Worm (Caenorhabditis elegans) whole organism, late embryonic: Measurements from ENCODE around the gene C17F4.2.
"Not testable (repeated sequence)": the region's sequence is repeated elsewhere in the genome, so short reads cannot be mapped to it uniquely, and the experiment has no call there.

ENCODE experiments used
- C08G9.2 ChIP-seq: sonication (generic microtip); optimal IDR thresholded peaks from 2 replicates; lab custom pipeline; 2016; ENCODE audit warnings: mild to moderate bottlenecking, missing genetic modification characterization, moderate library complexity, missing compliant biosample characterization
- C38D4.7 ChIP-seq: fragments of 200-800 bp; sonication (Bioruptor generic); optimal IDR thresholded peaks from 2 replicates; lab custom pipeline; 2018; ENCODE audit warnings: mild to moderate bottlenecking, missing genetic modification characterization, moderate library complexity, missing compliant biosample characterization
- F13H6.1 ChIP-seq: sonication (generic microtip); optimal IDR thresholded peaks from 2 replicates; lab custom pipeline; 2016; ENCODE audit warnings: missing genetic modification characterization, missing compliant biosample characterization
- K02D7.2 ChIP-seq: sonication (generic microtip); optimal IDR thresholded peaks from 2 replicates; lab custom pipeline; 2017; ENCODE audit warnings: mild to moderate bottlenecking, missing genetic modification characterization, missing compliant biosample characterization
- K09A11.1 ChIP-seq: sonication (generic microtip); optimal IDR thresholded peaks from 2 replicates; lab custom pipeline; 2017; ENCODE audit warnings: antibody characterized with exemption, mild to moderate bottlenecking, missing genetic modification characterization, missing compliant biosample characterization; ENCODE audit not compliant: insufficient read depth
- T23F11.4 ChIP-seq: fragments of 200-800 bp; sonication (Bioruptor generic); optimal IDR thresholded peaks from 2 replicates; lab custom pipeline; 2018; ENCODE audit warnings: mild to moderate bottlenecking, missing genetic modification characterization, missing compliant biosample characterization
- Y22D7AL.16 ChIP-seq: sonication (generic microtip); optimal IDR thresholded peaks from 2 replicates; lab custom pipeline; 2016; ENCODE audit warnings: missing genetic modification characterization, missing compliant biosample characterization
- ama-1 ChIP-seq: fragments of 150-350 bp; optimal IDR thresholded peaks from 2 replicates; lab custom pipeline; 2014
- ceh-14 ChIP-seq: sonication (generic microtip); optimal IDR thresholded peaks from 2 replicates; lab custom pipeline; 2016; ENCODE audit warnings: missing genotype, missing genetic modification characterization, missing compliant biosample characterization
- ceh-2 ChIP-seq: sonication (generic microtip); optimal IDR thresholded peaks from 2 replicates; lab custom pipeline; 2016; ENCODE audit warnings: missing genotype, missing genetic modification characterization, missing compliant biosample characterization
- ceh-34 ChIP-seq: sonication (generic microtip); optimal IDR thresholded peaks from 2 replicates; lab custom pipeline; 2016; ENCODE audit warnings: mild to moderate bottlenecking, missing genetic modification characterization, missing compliant biosample characterization
- ceh-45 ChIP-seq: fragments of 200-800 bp; sonication (Bioruptor generic); IDR thresholded peaks from 2 replicates; pipeline ENCODE4 v1.3.6; 2022; ENCODE audit warnings: missing genetic modification reagents, missing genetic modification characterization, missing compliant biosample characterization
- ceh-48 ChIP-seq: sonication (generic microtip); optimal IDR thresholded peaks from 2 replicates; lab custom pipeline; 2016; ENCODE audit warnings: missing genetic modification characterization, inconsistent platforms, missing compliant biosample characterization
- ceh-9 ChIP-seq: sonication (generic microtip); optimal IDR thresholded peaks from 2 replicates; lab custom pipeline; 2016; ENCODE audit warnings: mild to moderate bottlenecking, missing genetic modification characterization, inconsistent platforms, missing compliant biosample characterization
- dmd-4 ChIP-seq: sonication (generic microtip); optimal IDR thresholded peaks from 2 replicates; lab custom pipeline; 2016; ENCODE audit warnings: borderline replicate concordance, missing genetic modification characterization, missing compliant biosample characterization
- dve-1 ChIP-seq: sonication (generic microtip); optimal IDR thresholded peaks from 2 replicates; lab custom pipeline; 2017; ENCODE audit warnings: antibody characterized with exemption, mild to moderate bottlenecking, missing genetic modification characterization, missing compliant biosample characterization
- ets-4 ChIP-seq: sonication (generic microtip); optimal IDR thresholded peaks from 2 replicates; lab custom pipeline; 2016; ENCODE audit warnings: missing genetic modification characterization, missing compliant biosample characterization
- eyg-1 ChIP-seq: sonication (generic microtip); optimal IDR thresholded peaks from 2 replicates; lab custom pipeline; 2016; ENCODE audit warnings: missing genotype, missing genetic modification characterization, missing compliant biosample characterization
- gmeb-2 ChIP-seq: sonication (generic microtip); optimal IDR thresholded peaks from 2 replicates; lab custom pipeline; 2016; ENCODE audit warnings: missing genetic modification characterization, inconsistent platforms, missing compliant biosample characterization
- hlh-13 ChIP-seq: fragments of 200-800 bp; sonication (Bioruptor generic); optimal IDR thresholded peaks from 2 replicates; lab custom pipeline; 2018; ENCODE audit warnings: mild to moderate bottlenecking, missing genetic modification characterization, missing compliant biosample characterization
- hlh-15 ChIP-seq: sonication (generic microtip); optimal IDR thresholded peaks from 2 replicates; lab custom pipeline; 2016; ENCODE audit warnings: missing genetic modification characterization, missing compliant biosample characterization
- hlh-30 ChIP-seq: sonication (generic microtip); optimal IDR thresholded peaks from 2 replicates; lab custom pipeline; 2017; ENCODE audit warnings: antibody characterized with exemption, missing genetic modification characterization, missing compliant biosample characterization; ENCODE audit not compliant: insufficient read depth
- hlh-8 ChIP-seq: sonication (generic microtip); optimal IDR thresholded peaks from 2 replicates; lab custom pipeline; 2016; ENCODE audit warnings: missing genotype, missing genetic modification characterization, missing compliant biosample characterization
- lim-6 ChIP-seq: sonication (generic microtip); optimal IDR thresholded peaks from 2 replicates; lab custom pipeline; 2016; ENCODE audit warnings: missing genetic modification characterization, missing compliant biosample characterization
- madf-2 ChIP-seq: sonication (generic microtip); optimal IDR thresholded peaks from 2 replicates; lab custom pipeline; 2017; ENCODE audit warnings: missing genetic modification characterization, missing compliant biosample characterization
- mec-3 ChIP-seq: sonication (generic microtip); optimal IDR thresholded peaks from 2 replicates; lab custom pipeline; 2016; ENCODE audit warnings: borderline replicate concordance, missing genetic modification characterization, missing compliant biosample characterization
- nfya-1 ChIP-seq: sonication (generic microtip); optimal IDR thresholded peaks from 2 replicates; lab custom pipeline; 2017; ENCODE audit warnings: missing genetic modification characterization, mild to moderate bottlenecking, missing compliant biosample characterization, antibody characterized with exemption, moderate library complexity
- odd-2 ChIP-seq: sonication (generic microtip); optimal IDR thresholded peaks from 2 replicates; lab custom pipeline; 2017; ENCODE audit warnings: antibody characterized with exemption, mild to moderate bottlenecking, missing genetic modification characterization, missing compliant biosample characterization
- pha-2 ChIP-seq: sonication (generic microtip); optimal IDR thresholded peaks from 2 replicates; lab custom pipeline; 2017; ENCODE audit warnings: mild to moderate bottlenecking, missing genetic modification characterization, missing compliant biosample characterization
- pha-4 ChIP-seq: fragments of 150-350 bp; optimal IDR thresholded peaks from 2 replicates; lab custom pipeline; 2018; ENCODE audit warnings: missing biosample characterization, missing genetic modification reagents, missing genetic modification characterization
- pqm-1 ChIP-seq: sonication (generic microtip); optimal IDR thresholded peaks from 2 replicates; lab custom pipeline; 2016; ENCODE audit warnings: missing genetic modification characterization, missing compliant biosample characterization
- pros-1 ChIP-seq: fragments of 150-350 bp; optimal IDR thresholded peaks from 2 replicates; lab custom pipeline; 2014; ENCODE audit warnings: missing biosample characterization, missing genetic modification reagents, missing genetic modification characterization
- sox-2 ChIP-seq: fragments of 200-800 bp; sonication (Bioruptor generic); IDR thresholded peaks from 2 replicates; pipeline ENCODE4 v1.3.6; 2022; ENCODE audit warnings: missing genetic modification reagents, missing genetic modification characterization, missing compliant biosample characterization
- sox-4 ChIP-seq: sonication (generic microtip); optimal IDR thresholded peaks from 2 replicates; lab custom pipeline; 2017; ENCODE audit warnings: mild to moderate bottlenecking, missing genetic modification characterization, inconsistent platforms, missing compliant biosample characterization
- tbx-2 ChIP-seq: sonication (generic microtip); optimal IDR thresholded peaks from 2 replicates; lab custom pipeline; 2016; ENCODE audit warnings: missing genetic modification characterization, missing compliant biosample characterization
- ttx-3 ChIP-seq: sonication (generic microtip); optimal IDR thresholded peaks from 2 replicates; lab custom pipeline; 2016; ENCODE audit warnings: missing genetic modification reagents, missing genetic modification characterization, missing compliant biosample characterization
- unc-3 ChIP-seq, 2 experiments: fragments of 200-800 bp in 1 of 2; sonication (Bioruptor generic) in 1 of 2; sonication (generic microtip) in 1 of 2; conservative IDR thresholded peaks in 1 of 2; optimal IDR thresholded peaks in 1 of 2; 2 replicates each; pipeline versions ENCODE4 v1.3.6 to Lab custom; 2016 to 2022; ENCODE audit warnings: missing compliant biosample characterization in 2 of 2, missing genetic modification characterization in 2 of 2, missing genetic modification reagents in 1 of 2
- unc-42 ChIP-seq: sonication (generic microtip); optimal IDR thresholded peaks from 2 replicates; lab custom pipeline; 2016; ENCODE audit warnings: missing genotype, missing genetic modification characterization, missing compliant biosample characterization
- unc-86 ChIP-seq: sonication (generic microtip); optimal IDR thresholded peaks from 2 replicates; lab custom pipeline; 2016; ENCODE audit warnings: missing genetic modification characterization, missing compliant biosample characterization
- zip-5 ChIP-seq: sonication (generic microtip); optimal IDR thresholded peaks from 2 replicates; lab custom pipeline; 2016; ENCODE audit warnings: missing genetic modification characterization, missing compliant biosample characterization

C17F4.2 gene

DNA sequence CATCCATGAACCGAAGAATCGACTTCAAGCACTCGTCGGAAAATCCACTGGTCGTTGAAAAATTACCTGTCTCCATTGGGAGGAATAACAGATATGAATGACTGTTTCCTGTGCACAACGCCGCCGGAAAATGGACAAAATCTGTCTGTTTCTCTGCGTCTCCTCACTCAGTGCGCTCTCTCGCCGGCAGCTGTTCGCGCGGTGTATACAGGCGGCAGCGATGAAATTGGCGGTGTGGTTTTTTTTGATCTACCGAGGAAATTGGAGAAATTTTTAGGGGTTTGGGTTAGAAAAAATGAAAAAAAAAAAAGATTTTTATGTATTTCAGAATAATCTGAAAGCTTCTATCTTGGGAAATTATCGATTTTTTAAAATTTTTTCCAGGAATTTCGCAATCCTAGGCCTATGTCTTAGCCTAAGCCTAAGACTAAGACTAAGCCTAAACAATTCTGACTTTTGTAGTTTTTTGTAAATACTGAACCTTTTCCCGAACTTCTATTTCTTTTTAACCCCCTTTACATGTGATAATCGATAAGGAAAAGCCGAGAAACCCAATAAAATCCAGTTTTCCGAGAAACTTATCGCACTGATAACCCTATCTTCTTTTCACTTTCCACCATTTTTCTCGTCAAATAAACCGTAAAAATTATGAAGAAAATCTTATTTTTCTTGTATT, at the start of gene C17F4.2, which contains the start of gene fbxc-50:
Gene C17F4.2 (plus strand): TSS at position 626 of the 676 bp plus-strand sequence.
Gene fbxc-50 (minus strand): TSS at position 81 of the 676 bp plus-strand sequence.
- no peak for TF ChIP-seq pha-2 (tag; lab: Kevin White, UChicago)
- no peak for TF ChIP-seq sox-2 (GFP tag; lab: Robert Waterston, UW)
- TF ChIP-seq unc-42 (tag; lab: Kevin White, UChicago), result no peak
- no peak for TF ChIP-seq unc-3 (GFP tag; conservative IDR thresholded peaks at IDR 0.05; lab: Robert Waterston, UW)
- TF ChIP-seq unc-3 (tag; optimal IDR thresholded peaks at IDR 0.05; lab: Kevin White, UChicago), result no peak
- TF ChIP-seq K02D7.2, result no peak
- TF ChIP-seq ceh-48 (tag; lab: Kevin White, UChicago), result no peak
- TF ChIP-seq ets-4, result no peak
- TF ChIP-seq F13H6.1, result no peak
- TF ChIP-seq zip-5 (tag; lab: Kevin White, UChicago), result no peak
- TF ChIP-seq ama-1 (lab: Kevin White, UChicago), result no peak
- TF ChIP-seq sox-4 (tag; lab: Kevin White, UChicago), result no peak
- TF ChIP-seq unc-86, result no peak
- no peak for TF ChIP-seq ceh-14 (tag; lab: Kevin White, UChicago)
- TF ChIP-seq ceh-2, result no peak
- TF ChIP-seq dve-1 (tag; lab: Kevin White, UChicago), result no peak
- no peak for TF ChIP-seq ceh-9 (tag; lab: Kevin White, UChicago)

DNA sequence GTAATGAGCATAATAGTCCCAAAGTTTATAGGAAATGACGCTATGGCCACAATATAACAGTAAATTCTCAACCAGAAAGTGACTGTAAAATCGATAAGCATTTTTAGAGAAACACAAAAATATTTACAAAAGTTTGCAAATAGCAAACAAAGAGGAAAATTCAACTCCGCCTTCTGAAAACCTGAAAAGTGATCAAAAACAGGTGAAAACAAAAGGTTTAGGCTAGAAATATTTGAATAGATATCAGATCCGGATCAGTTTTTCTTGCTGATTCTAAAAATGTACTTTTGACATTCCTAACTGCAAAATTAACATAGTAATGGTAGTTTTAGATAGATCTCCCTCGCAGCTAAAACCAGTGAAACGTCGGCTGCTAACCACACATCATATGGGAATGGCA, 49.5 kb upstream of the C17F4.2 start, which contains the start of gene sri-51:
Gene sri-51 (minus strand): TSS at position 101 of the 400 bp plus-strand sequence.
- TF ChIP-seq ceh-14 (tag; lab: Kevin White, UChicago), result no peak
- TF ChIP-seq C08G9.2 (tag; lab: Kevin White, UChicago), result no peak
- TF ChIP-seq hlh-8, result no peak
- TF ChIP-seq hlh-15, result no peak
- no peak for TF ChIP-seq pqm-1
- TF ChIP-seq hlh-13 (GFP tag; lab: Kevin White, UChicago), result no peak
- TF ChIP-seq ceh-34 (tag; lab: Kevin White, UChicago), result no peak
- TF ChIP-seq eyg-1 (tag; lab: Kevin White, UChicago), result no peak
- TF ChIP-seq ttx-3 (tag; lab: Kevin White, UChicago), result no peak
- TF ChIP-seq C38D4.7 (GFP tag; lab: Kevin White, UChicago), result no peak
- no peak for TF ChIP-seq Y22D7AL.16 (tag; lab: Kevin White, UChicago)
- no peak for TF ChIP-seq K09A11.1 (tag; lab: Kevin White, UChicago)
- TF ChIP-seq unc-42 (tag; lab: Kevin White, UChicago), result no peak
- no peak for TF ChIP-seq pros-1 (tag; lab: Kevin White, UChicago)

DNA sequence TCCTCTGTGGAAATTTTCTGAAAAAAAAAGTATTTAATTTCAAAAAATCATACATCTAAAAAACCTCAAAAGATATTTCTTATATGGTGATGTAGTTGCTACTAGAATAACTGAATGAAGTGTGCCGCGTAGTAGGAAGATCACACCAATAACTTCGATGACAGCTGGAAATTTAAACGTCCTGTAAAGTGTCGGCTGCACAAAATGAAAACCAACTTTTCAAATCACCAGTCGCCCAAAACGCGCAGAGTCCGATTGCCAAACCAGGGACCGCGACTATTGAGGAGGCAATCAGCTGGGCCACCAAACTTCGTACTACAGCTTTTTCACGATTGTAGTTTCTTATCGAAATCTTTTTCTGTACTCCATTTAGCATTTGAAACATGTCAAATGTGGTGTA, 47.2 kb upstream of the C17F4.2 start, which contains the start of gene sri-48:
Gene sri-48 (minus strand): TSS at position 101 of the 400 bp plus-strand sequence.
- not testable (repeated sequence) for TF ChIP-seq unc-3 (GFP tag; conservative IDR thresholded peaks at IDR 0.05; lab: Robert Waterston, UW); unc-3 (tag; optimal IDR thresholded peaks at IDR 0.05; lab: Kevin White, UChicago); ceh-34 (tag; lab: Kevin White, UChicago); T23F11.4 (GFP tag; lab: Kevin White, UChicago)

DNA sequence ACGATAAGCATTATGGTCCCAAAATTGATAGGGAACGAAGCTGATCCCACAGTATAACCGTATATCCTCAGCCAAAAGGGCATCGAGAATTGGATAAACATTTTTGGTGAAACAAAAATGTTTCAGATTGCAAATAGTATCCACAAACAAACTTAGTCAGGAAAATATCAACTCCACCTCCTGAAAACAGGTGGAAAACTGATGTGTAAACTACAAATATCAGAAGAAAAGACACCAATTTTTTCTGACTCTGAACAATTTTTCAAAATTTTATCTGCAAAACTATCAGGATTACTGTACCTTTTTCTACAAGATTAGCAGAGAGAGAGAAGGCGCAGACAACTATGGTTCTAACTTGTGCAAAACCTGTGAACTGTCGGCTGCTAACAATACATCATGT, 45.9 kb upstream of the C17F4.2 start, which contains the start of gene sri-53:
Gene sri-53 (minus strand): TSS at position 101 of the 400 bp plus-strand sequence.
- TF ChIP-seq mec-3 (tag; lab: Kevin White, UChicago), result no peak
- TF ChIP-seq lim-6 (tag; lab: Kevin White, UChicago), result no peak
- TF ChIP-seq pha-2 (tag; lab: Kevin White, UChicago), result no peak
- no peak for TF ChIP-seq ceh-45
- no peak for TF ChIP-seq gmeb-2 (tag; lab: Kevin White, UChicago)
- TF ChIP-seq tbx-2 (tag; lab: Kevin White, UChicago), result no peak
- TF ChIP-seq hlh-30 (tag; lab: Kevin White, UChicago), result no peak
- TF ChIP-seq pha-4 (tag; lab: Kevin White, UChicago), result no peak
- TF ChIP-seq ceh-14 (tag; lab: Kevin White, UChicago), result no peak
- no peak for TF ChIP-seq odd-2 (tag; lab: Kevin White, UChicago)
- no peak for TF ChIP-seq nfya-1 (tag; lab: Kevin White, UChicago)
- TF ChIP-seq C38D4.7 (GFP tag; lab: Kevin White, UChicago), result no peak
- TF ChIP-seq ceh-48 (tag; lab: Kevin White, UChicago), result no peak
- TF ChIP-seq dmd-4 (tag; lab: Kevin White, UChicago), result no peak
- no peak for TF ChIP-seq C08G9.2 (tag; lab: Kevin White, UChicago)
- TF ChIP-seq F13H6.1, result no peak
- no peak for TF ChIP-seq madf-2 (tag; lab: Kevin White, UChicago)
